Fruit fly (Drosophila melanogaster): ENCODE measurements around the gene CG6321.

The CG6321 gene

dm6 chr3L:11085810-11086209 lies 24.8 kb upstream of the CG6321 start (continued):
- TF ChIP-seq CG6689 (GFP tag; IDR thresholded peaks at IDR 0.05) (peak; percentile 54; the same call in 1 of the 2 replicates), CG17328 (GFP tag; IDR thresholded peaks at IDR 0.05) (0 out of 2 replicates have a peak, but pooled peaks have one; percentile 11), Asciz (GFP tag; optimal IDR thresholded peaks at IDR 0.05) (peak; percentile 26), CG10366 (GFP tag; IDR thresholded peaks at IDR 0.05) (no peak), CG8089 (GFP tag; optimal IDR thresholded peaks at IDR 0.05) (no peak), Hand (GFP tag; optimal IDR thresholded peaks at IDR 0.05) (no peak), CG34422 (GFP tag; IDR thresholded peaks at IDR 0.05) (0 out of 3 replicates have a peak, but pooled peaks have one; percentile 30), CG13123 (GFP tag; optimal IDR thresholded peaks at IDR 0.05) (no peak), CG15073 (GFP tag; optimal IDR thresholded peaks at IDR 0.05) (no peak), cwo (GFP tag; optimal IDR thresholded peaks at IDR 0.05) (peak; percentile 98), CG14860 (GFP tag; IDR thresholded peaks at IDR 0.05; ENCODE audit: partially characterized antibody) (no peak), dm (GFP tag; optimal IDR thresholded peaks at IDR 0.05) (peak; percentile 29), unc-4 (GFP tag; IDR thresholded peaks at IDR 0.05; ENCODE audit: partially characterized antibody) (no peak)

dm6 chr3L:11084557-11085231 lies 23.7 kb upstream of the CG6321 start:
- peak; percentile 85 for TF ChIP-seq Hand (GFP tag; optimal IDR thresholded peaks at IDR 0.05)
- peak; percentile 96 for TF ChIP-seq CG14441 (GFP tag; IDR thresholded peaks at IDR 0.05)
- peak; percentile 92 for TF ChIP-seq run (tag; optimal IDR thresholded peaks at IDR 0.05)
- peak; percentile 88 for TF ChIP-seq fd102C (GFP tag; optimal IDR thresholded peaks at IDR 0.05)
- TF ChIP-seq CG31388 (GFP tag; optimal IDR thresholded peaks at IDR 0.05) = peak; percentile 93
- TF ChIP-seq ap (GFP tag; IDR thresholded peaks at IDR 0.05) = peak; percentile 97
- peak; percentile 97 for TF ChIP-seq Ada2b (GFP tag; IDR thresholded peaks at IDR 0.05)
- TF ChIP-seq CG2712 (tag; optimal IDR thresholded peaks at IDR 0.05) = peak; percentile 98
- TF ChIP-seq gt (GFP tag; IDR thresholded peaks at IDR 0.05) = peak; percentile 83
- TF ChIP-seq CG12942 (GFP tag; optimal IDR thresholded peaks at IDR 0.05) = peak; percentile 96
- peak; percentile 53; the same call in 1 of the 2 replicates for TF ChIP-seq Poxn (GFP tag; IDR thresholded peaks at IDR 0.05)
- peak; percentile 93 for TF ChIP-seq CG12155 (GFP tag; optimal IDR thresholded peaks at IDR 0.05)
- TF ChIP-seq chif (GFP tag; optimal IDR thresholded peaks at IDR 0.05) = peak; percentile 98
- TF ChIP-seq CG17612 (GFP tag; IDR thresholded peaks at IDR 0.05) = peak; percentile 82
- TF ChIP-seq crol (GFP tag; IDR thresholded peaks at IDR 0.05) = peak; percentile 76
- no peak for TF ChIP-seq Scr (GFP tag; IDR thresholded peaks at IDR 0.05; ENCODE audit: partially characterized antibody)
- peak; percentile 82; the same call in 2 of the 3 replicates for TF ChIP-seq Dbx (GFP tag; IDR thresholded peaks at IDR 0.05)
- TF ChIP-seq Pdp1 (GFP tag; optimal IDR thresholded peaks at IDR 0.05) = peak; percentile 95 to 97
- peak; percentile 89 for TF ChIP-seq rib (GFP tag; IDR thresholded peaks at IDR 0.05)
- TF ChIP-seq ssp (GFP tag; IDR thresholded peaks at IDR 0.05) = peak; percentile 86
- TF ChIP-seq CG2120 (GFP tag; optimal IDR thresholded peaks at IDR 0.05) = peak; percentile 89
- TF ChIP-seq Awh (GFP tag; IDR thresholded peaks at IDR 0.05) = peak; percentile 98
- TF ChIP-seq CG1792 (GFP tag; optimal IDR thresholded peaks at IDR 0.05) = peak; percentile 95
- TF ChIP-seq CG2889 (GFP tag; IDR thresholded peaks at IDR 0.05) = peak; percentile 88
- peak; percentile 96 for TF ChIP-seq tap (tag; optimal IDR thresholded peaks at IDR 0.05)
- peak; percentile 93 for TF ChIP-seq E2f1 (GFP tag; IDR thresholded peaks at IDR 0.05)
- TF ChIP-seq CG10274 (GFP tag; optimal IDR thresholded peaks at IDR 0.05) = peak; percentile 73
- peak; percentile 96 for TF ChIP-seq CG12659 (GFP tag; optimal IDR thresholded peaks at IDR 0.05)
- peak; percentile 86; the same call in 2 of the 3 replicates for TF ChIP-seq Optix (GFP tag; IDR thresholded peaks at IDR 0.05)
- TF ChIP-seq Blimp-1 (GFP tag; optimal IDR thresholded peaks at IDR 0.05) = peak; percentile 95
- TF ChIP-seq Dip3 (GFP tag; optimal IDR thresholded peaks at IDR 0.05) = peak; percentile 89
- TF ChIP-seq CG4360 (GFP tag; IDR thresholded peaks at IDR 0.05) = peak; percentile 86
- no peak for TF ChIP-seq amos (GFP tag; IDR thresholded peaks at IDR 0.05; ENCODE audit: partially characterized antibody)
- TF ChIP-seq toy (GFP tag; IDR thresholded peaks at IDR 0.05) = peak; percentile 77
- peak; percentile 95 for TF ChIP-seq NfI (GFP tag; optimal IDR thresholded peaks at IDR 0.05)
- TF ChIP-seq maf-S (GFP tag; optimal IDR thresholded peaks at IDR 0.05) = peak; percentile 93
- peak; percentile 94 for TF ChIP-seq croc (GFP tag; conservative IDR thresholded peaks at IDR 0.05)

All from whole organism, embryonic.